Fruit fly (Drosophila melanogaster) whole organism, wandering third instar larva: ENCODE measurements around the gene CG2182.

Experiments
- CG9705 ChIP-seq: fragments of 200-800 bp; sonication (Bioruptor generic); optimal IDR thresholded peaks from 2 replicates; lab custom pipeline; 2018; ENCODE audit warnings: missing biosample characterization, mild to moderate bottlenecking, missing genetic modification characterization
- CrebA ChIP-seq: fragments of 200-800 bp; sonication (Bioruptor generic); optimal IDR thresholded peaks from 2 replicates; lab custom pipeline; 2016; ENCODE audit warnings: missing biosample characterization, mild to moderate bottlenecking, missing genetic modification characterization, borderline replicate concordance
- Dfd ChIP-seq: fragments of >200 bp; optimal IDR thresholded peaks from 2 replicates; lab custom pipeline; 2017; ENCODE audit warnings: missing biosample characterization, missing genetic modification characterization
- Dif ChIP-seq: fragments of 200-275, 200-300 bp; sonication (Bioruptor generic); optimal IDR thresholded peaks from 2 replicates; lab custom pipeline; 2018; ENCODE audit warnings: missing biosample characterization, missing genetic modification characterization; ENCODE audit not compliant: partially characterized antibody
- GATAd ChIP-seq: sonication (Bioruptor generic); optimal IDR thresholded peaks from 2 replicates; lab custom pipeline; 2016; ENCODE audit warnings: missing biosample characterization, missing genetic modification characterization
- HLH106 ChIP-seq: fragments of 200-800 bp; optimal IDR thresholded peaks from 3 replicates; lab custom pipeline; 2019; ENCODE audit warnings: missing biosample characterization, mild to moderate bottlenecking, missing genetic modification characterization, moderate library complexity
- Hnf4 ChIP-seq: fragments of 200-800 bp; sonication (Bioruptor generic); optimal IDR thresholded peaks from 2 replicates; lab custom pipeline; 2016; ENCODE audit warnings: missing biosample characterization, mild to moderate bottlenecking, missing genetic modification characterization
- Hr78 ChIP-seq: fragments of >200 bp; optimal IDR thresholded peaks from 2 replicates; lab custom pipeline; 2017; ENCODE audit warnings: missing biosample characterization, missing genetic modification characterization
- Hr83 ChIP-seq: fragments of 200-300 bp; sonication (Bioruptor generic); optimal IDR thresholded peaks from 2 replicates; lab custom pipeline; 2016; ENCODE audit warnings: missing biosample characterization, mild to moderate bottlenecking, missing genetic modification characterization, moderate library complexity; ENCODE audit not compliant: poor library complexity, severe bottlenecking
- Jra ChIP-seq: sonication (Bioruptor generic); optimal IDR thresholded peaks from 2 replicates; lab custom pipeline; 2016; ENCODE audit warnings: missing biosample characterization, missing genetic modification characterization
- Mio ChIP-seq: sonication (Bioruptor generic); optimal IDR thresholded peaks from 2 replicates; lab custom pipeline; 2016; ENCODE audit warnings: missing biosample characterization, missing genetic modification characterization
- Myc ChIP-seq: fragments of >200 bp; optimal IDR thresholded peaks from 2 replicates; lab custom pipeline; 2017
- OdsH ChIP-seq: fragments of 200-800 bp; sonication (Bioruptor generic); optimal IDR thresholded peaks from 2 replicates; lab custom pipeline; 2016; ENCODE audit warnings: missing biosample characterization, mild to moderate bottlenecking, missing genetic modification characterization
- Rel ChIP-seq, 2 experiments: fragments of 200-800 bp; sonication (Bioruptor generic) in 1 of 2; optimal IDR thresholded peaks; 2 replicates in 1 of 2; 3 replicates in 1 of 2; lab custom pipeline; 2016 to 2019; ENCODE audit warnings: mild to moderate bottlenecking in 2 of 2, missing biosample characterization in 2 of 2, missing genetic modification characterization in 2 of 2, moderate library complexity in 1 of 2
- Vsx2 ChIP-seq: fragments of 200-300, 225-300 bp; sonication (Bioruptor generic); optimal IDR thresholded peaks from 2 replicates; lab custom pipeline; 2018; ENCODE audit warnings: missing biosample characterization, missing genetic modification characterization; ENCODE audit not compliant: partially characterized antibody
- br ChIP-seq: fragments of 200-800 bp; sonication (Bioruptor generic); optimal IDR thresholded peaks from 2 replicates; lab custom pipeline; 2016; ENCODE audit warnings: missing biosample characterization, missing genetic modification characterization
- brk ChIP-seq: fragments of 200-800 bp; sonication (Bioruptor generic); optimal IDR thresholded peaks from 2 replicates; lab custom pipeline; 2016; ENCODE audit warnings: missing biosample characterization, mild to moderate bottlenecking, missing genetic modification characterization
- dl ChIP-seq, 2 experiments: fragments of 175-275, 200-275 bp in 1 of 2; fragments of 200-275 bp in 1 of 2; sonication (Bioruptor generic); optimal IDR thresholded peaks; lab custom pipeline; 2018; ENCODE audit warnings: mild to moderate bottlenecking in 2 of 2, missing biosample characterization in 2 of 2, missing genetic modification characterization in 2 of 2, moderate library complexity in 2 of 2; ENCODE audit not compliant: partially characterized antibody in 2 of 2, insufficient read depth in 1 of 2
- dsf ChIP-seq: sonication (Bioruptor generic); optimal IDR thresholded peaks from 2 replicates; lab custom pipeline; 2016; ENCODE audit warnings: missing biosample characterization, missing genetic modification characterization, borderline replicate concordance
- ey ChIP-seq: fragments of 200-800 bp; sonication (Bioruptor generic); optimal IDR thresholded peaks from 2 replicates; lab custom pipeline; 2016; ENCODE audit warnings: missing biosample characterization, missing genetic modification characterization
- fru ChIP-seq: fragments of 200-800 bp; sonication (Bioruptor generic); optimal IDR thresholded peaks from 3 replicates; lab custom pipeline; 2016; ENCODE audit warnings: missing biosample characterization, mild to moderate bottlenecking, missing genetic modification characterization
- h ChIP-seq: fragments of 200-800 bp; sonication (Bioruptor generic); optimal IDR thresholded peaks from 3 replicates; lab custom pipeline; 2016; ENCODE audit warnings: missing biosample characterization, mild to moderate bottlenecking, missing genetic modification characterization
- jim ChIP-seq: fragments of 175-275, 200-325 bp; sonication (Bioruptor generic); optimal IDR thresholded peaks from 2 replicates; lab custom pipeline; 2016; ENCODE audit warnings: missing biosample characterization, mild to moderate bottlenecking, missing genetic modification characterization
- lola ChIP-seq: fragments of >200 bp; optimal IDR thresholded peaks from 2 replicates; lab custom pipeline; 2017; ENCODE audit warnings: missing biosample characterization, missing genetic modification characterization
- pan ChIP-seq: fragments of >200 bp; optimal IDR thresholded peaks from 2 replicates; lab custom pipeline; 2017
- psq ChIP-seq: fragments of 200-800 bp; sonication (Bioruptor generic); optimal IDR thresholded peaks from 3 replicates; lab custom pipeline; 2017; ENCODE audit warnings: missing biosample characterization, mild to moderate bottlenecking, missing genetic modification characterization, moderate library complexity
- sage ChIP-seq: fragments of 200-800 bp; sonication (Bioruptor generic); optimal IDR thresholded peaks from 2 replicates; lab custom pipeline; 2016; ENCODE audit warnings: missing biosample characterization, mild to moderate bottlenecking, missing genetic modification characterization
- sv ChIP-seq: fragments of 200-800 bp; sonication (Bioruptor generic); optimal IDR thresholded peaks from 3 replicates; lab custom pipeline; 2016; ENCODE audit warnings: missing biosample characterization, missing genetic modification characterization
- tai ChIP-seq: sonication (Bioruptor generic); optimal IDR thresholded peaks from 2 replicates; lab custom pipeline; 2016; ENCODE audit warnings: missing biosample characterization, missing genetic modification characterization
- usp ChIP-seq: fragments of >200 bp; optimal IDR thresholded peaks from 2 replicates; lab custom pipeline; 2017; ENCODE audit warnings: missing biosample characterization, missing genetic modification characterization
- woc ChIP-seq: sonication (Bioruptor generic); optimal IDR thresholded peaks from 2 replicates; lab custom pipeline; 2016; ENCODE audit warnings: missing biosample characterization, mild to moderate bottlenecking, missing genetic modification characterization

Gene CG2182

dm6 chr3R:5636519-5637430 is 22.9 kb downstream of the CG2182 start, which contains the start of the genes CG31548 and CG12170 (continued):
- TF ChIP-seq Vsx2 (GFP tag; lab: Kevin White, UChicago) = no peak
- TF ChIP-seq Hr78 (GFP tag; lab: Kevin White, UChicago) = no peak
- TF ChIP-seq Rel (GFP tag; optimal IDR thresholded peaks at IDR 0.05; lab: Kevin White, UChicago) = no peak
- TF ChIP-seq Rel (tag; optimal IDR thresholded peaks at IDR 0.05; lab: Kevin White, UChicago) = no peak
- no peak for TF ChIP-seq Myc
- TF ChIP-seq, all 38 proteins: peak for 6

DNA sequence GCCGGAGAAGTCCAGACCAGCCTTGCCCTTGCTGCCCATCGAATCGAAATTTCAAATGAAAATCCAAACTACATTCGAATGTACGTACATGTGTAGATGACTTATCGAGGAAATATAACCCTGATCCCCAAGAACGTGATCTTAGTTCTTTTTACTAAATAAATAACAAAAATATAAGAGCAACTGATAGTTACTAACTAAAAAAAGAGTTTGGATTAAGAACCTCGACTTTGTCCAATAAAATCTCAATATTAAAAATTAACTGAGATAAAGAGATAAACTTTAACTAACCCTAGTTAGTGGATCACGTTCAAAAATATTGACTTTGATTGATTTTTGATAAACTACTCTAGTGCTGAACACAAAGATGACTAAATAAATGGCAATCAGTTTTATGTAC is 24.2 kb downstream of the CG2182 start, which contains the start of gene CG31546:
TSS of gene CG31546 (minus strand) at position 101 of the 400 bp plus-strand sequence.
- no peak for TF ChIP-seq brk (GFP tag; lab: Kevin White, UChicago)
- TF ChIP-seq dl (GFP tag; optimal IDR thresholded peaks at IDR 0.05; lab: Kevin White, UChicago; ENCODE audit: insufficient read depth in 1 of 2, partially characterized antibody in 2 of 2) = no peak
- TF ChIP-seq Hr78 (GFP tag; lab: Kevin White, UChicago) = no peak
- no peak for TF ChIP-seq sv (GFP tag; lab: Kevin White, UChicago)
- no peak for TF ChIP-seq Dfd (GFP tag; lab: Kevin White, UChicago)
- TF ChIP-seq dsf (GFP tag; lab: Kevin White, UChicago) = no peak

DNA sequence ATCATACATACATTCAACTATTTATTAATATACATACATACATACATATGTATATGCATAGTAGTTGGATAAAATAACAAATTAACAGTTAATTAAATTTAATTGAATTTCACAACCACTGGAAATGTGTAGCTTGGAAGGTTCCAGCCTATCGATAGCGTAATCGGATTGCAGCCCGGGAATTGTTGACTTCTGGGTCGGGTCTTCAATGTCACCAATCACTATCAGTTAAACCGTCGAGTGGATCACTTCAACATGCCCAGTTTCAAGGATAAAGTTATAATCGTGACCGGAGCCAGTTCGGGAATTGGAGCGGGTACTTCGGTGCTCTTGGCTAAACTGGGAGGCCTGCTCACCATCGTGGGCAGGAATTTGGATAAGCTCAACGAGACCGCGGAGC is 26.3 kb downstream of the CG2182 start, which contains the start of gene CG12171:
TSS of gene CG12171 (plus strand) at position 191 of the 400 bp plus-strand sequence.
- TF ChIP-seq Hr83 (GFP tag; lab: Kevin White, UChicago) (peak; percentile 46), sage (GFP tag; lab: Kevin White, UChicago) (no peak), Dfd (GFP tag; lab: Kevin White, UChicago) (no peak), dsf (GFP tag; lab: Kevin White, UChicago) (no peak)
- TF ChIP-seq, all 38 proteins: peak for 1

DNA sequence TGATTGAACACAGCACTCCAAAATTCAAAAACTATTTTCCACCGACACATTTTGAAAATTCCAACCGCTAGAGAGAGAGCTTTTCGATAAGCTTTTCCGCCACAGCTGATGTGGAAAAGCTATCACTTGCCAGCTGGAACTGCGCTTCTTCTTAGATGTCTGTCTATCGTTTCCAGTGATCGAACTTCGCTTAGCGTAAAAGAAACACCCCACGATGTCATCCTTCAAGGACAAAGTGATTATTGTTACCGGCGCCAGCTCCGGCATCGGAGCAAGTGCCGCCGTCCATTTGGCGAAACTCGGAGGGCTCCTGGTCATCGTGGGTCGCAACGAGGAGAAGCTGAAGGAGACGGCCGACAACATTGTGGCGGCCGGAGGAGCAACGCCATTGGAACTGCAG is 27.5 kb downstream of the CG2182 start, which contains the start of gene CG31549:
TSS of gene CG31549 (plus strand) at position 11 of the 400 bp plus-strand sequence.
- TF ChIP-seq OdsH (GFP tag; lab: Kevin White, UChicago) (no peak), jim (GFP tag; lab: Kevin White, UChicago) (no peak), tai (no peak), Mio (GFP tag; lab: Kevin White, UChicago) (no peak), lola (GFP tag; lab: Kevin White, UChicago) (no peak), CrebA (GFP tag; lab: Kevin White, UChicago) (no peak), GATAd (GFP tag; lab: Kevin White, UChicago) (no peak), woc (GFP tag; lab: Kevin White, UChicago) (no peak)

- TF ChIP-seq sv (GFP tag; lab: Kevin White, UChicago) (no peak), HLH106 (tag; lab: Kevin White, UChicago) (no peak), Hr83 (GFP tag; lab: Kevin White, UChicago) (no peak), tai (no peak), psq (no peak), Mio (GFP tag; lab: Kevin White, UChicago) (no peak), h (GFP tag; lab: Kevin White, UChicago) (no peak), GATAd (GFP tag; lab: Kevin White, UChicago) (no peak), fru (GFP tag; lab: Kevin White, UChicago) (no peak)
These were observed 32.2 kb downstream of the CG2182 start, which contains the start of gene CG31551 for dm6 chr3R:5627552-5627951. TSS of gene CG31551 (plus strand) at chr3R:5627852.

DNA sequence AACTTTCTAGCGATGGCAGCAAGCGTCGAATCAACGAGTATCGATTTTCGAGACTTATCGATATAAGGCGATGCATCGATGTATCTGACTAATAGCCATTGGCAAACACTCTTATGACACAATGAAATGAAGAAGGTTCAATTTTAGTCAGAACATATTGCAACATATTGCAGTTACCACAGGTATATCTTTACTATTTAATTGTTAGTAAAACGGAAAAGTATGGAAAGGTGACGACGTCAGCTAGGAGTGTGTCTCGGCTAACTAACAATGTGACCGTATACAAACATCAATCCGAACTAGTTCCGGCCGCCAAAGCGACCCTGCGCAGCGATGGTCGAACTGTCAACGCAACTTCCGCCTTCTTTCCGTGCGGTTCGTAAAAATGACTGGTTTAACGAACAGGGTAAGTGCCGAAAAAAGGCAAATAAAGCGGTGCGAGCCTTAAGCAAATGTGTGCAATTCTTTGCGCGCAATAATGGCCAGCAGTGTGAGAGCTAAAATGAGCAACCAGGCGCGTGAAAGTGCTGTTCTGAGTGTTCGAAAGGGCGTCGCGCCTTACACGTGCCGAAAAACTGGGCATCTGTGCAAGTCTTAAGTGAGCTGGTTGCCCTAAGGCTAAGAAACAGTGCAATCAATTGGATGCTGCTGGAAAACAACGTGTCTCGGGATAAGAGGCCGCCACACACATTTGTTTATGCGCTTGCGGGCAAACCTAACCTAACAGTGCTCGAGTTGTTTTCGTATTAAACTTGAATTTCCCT is 35.4 kb downstream of the CG2182 start, which contains the start of the genes Dph4, Spec2 and RpL13A:
TSS of gene Dph4 (minus strand) at position 11 of the 764 bp plus-strand sequence.
TSS of gene Spec2 (minus strand) at position 11 of the 764 bp plus-strand sequence.
TSS of gene RpL13A (plus strand) at position 360 of the 764 bp plus-strand sequence.
- TF ChIP-seq CG9705 (GFP tag; lab: Kevin White, UChicago) = peak; percentile 96
- peak; percentile 76 for TF ChIP-seq dsf (GFP tag; lab: Kevin White, UChicago)
- TF ChIP-seq psq = peak; percentile 69
- peak; percentile 88 for TF ChIP-seq br (GFP tag; lab: Kevin White, UChicago)
- no peak for TF ChIP-seq Hnf4 (GFP tag; lab: Kevin White, UChicago)
- TF ChIP-seq tai = no peak
- peak; percentile 84 for TF ChIP-seq OdsH (GFP tag; lab: Kevin White, UChicago)
- TF ChIP-seq pan (lab: Kevin White, UChicago) = no peak
- TF ChIP-seq woc (GFP tag; lab: Kevin White, UChicago) = no peak
- peak; percentile 69 for TF ChIP-seq Jra
- no peak for TF ChIP-seq brk (GFP tag; lab: Kevin White, UChicago)
- peak; percentile 96 for TF ChIP-seq Hr83 (GFP tag; lab: Kevin White, UChicago)
- no peak for TF ChIP-seq CrebA (GFP tag; lab: Kevin White, UChicago)
- TF ChIP-seq jim (GFP tag; lab: Kevin White, UChicago) = no peak
- no peak for TF ChIP-seq usp
- TF ChIP-seq Dif (GFP tag; lab: Kevin White, UChicago) = no peak
- TF ChIP-seq dl (GFP tag; optimal IDR thresholded peaks at IDR 0.05; lab: Kevin White, UChicago; ENCODE audit: insufficient read depth in 1 of 2, partially characterized antibody in 2 of 2) = no peak
- TF ChIP-seq Hr78 (GFP tag; lab: Kevin White, UChicago) = no peak
- peak; percentile 87 for TF ChIP-seq fru (GFP tag; lab: Kevin White, UChicago)
- no peak for TF ChIP-seq sage (GFP tag; lab: Kevin White, UChicago)
- TF ChIP-seq ey (GFP tag; lab: Kevin White, UChicago) = peak; percentile 61
- TF ChIP-seq Mio (GFP tag; lab: Kevin White, UChicago) = peak; percentile 69
